Worm (Caenorhabditis elegans) whole organism, late embryonic: ENCODE data around the gene str-10.

Experiments
- C08G9.2 ChIP-seq: sonication (generic microtip); optimal IDR thresholded peaks from 2 replicates; lab custom pipeline; 2016; ENCODE audit warnings: mild to moderate bottlenecking, missing genetic modification characterization, moderate library complexity, missing compliant biosample characterization
- C38D4.7 ChIP-seq: fragments of 200-800 bp; sonication (Bioruptor generic); optimal IDR thresholded peaks from 2 replicates; lab custom pipeline; 2018; ENCODE audit warnings: mild to moderate bottlenecking, missing genetic modification characterization, moderate library complexity, missing compliant biosample characterization
- F13H6.1 ChIP-seq: sonication (generic microtip); optimal IDR thresholded peaks from 2 replicates; lab custom pipeline; 2016; ENCODE audit warnings: missing genetic modification characterization, missing compliant biosample characterization
- K02D7.2 ChIP-seq: sonication (generic microtip); optimal IDR thresholded peaks from 2 replicates; lab custom pipeline; 2017; ENCODE audit warnings: mild to moderate bottlenecking, missing genetic modification characterization, missing compliant biosample characterization
- K09A11.1 ChIP-seq: sonication (generic microtip); optimal IDR thresholded peaks from 2 replicates; lab custom pipeline; 2017; ENCODE audit warnings: antibody characterized with exemption, mild to moderate bottlenecking, missing genetic modification characterization, missing compliant biosample characterization; ENCODE audit not compliant: insufficient read depth
- T23F11.4 ChIP-seq: fragments of 200-800 bp; sonication (Bioruptor generic); optimal IDR thresholded peaks from 2 replicates; lab custom pipeline; 2018; ENCODE audit warnings: mild to moderate bottlenecking, missing genetic modification characterization, missing compliant biosample characterization
- Y22D7AL.16 ChIP-seq: sonication (generic microtip); optimal IDR thresholded peaks from 2 replicates; lab custom pipeline; 2016; ENCODE audit warnings: missing genetic modification characterization, missing compliant biosample characterization
- ama-1 ChIP-seq: fragments of 150-350 bp; optimal IDR thresholded peaks from 2 replicates; lab custom pipeline; 2014
- ceh-18 ChIP-seq: sonication (generic microtip); optimal IDR thresholded peaks from 2 replicates; lab custom pipeline; 2016; ENCODE audit warnings: missing genetic modification characterization, missing compliant biosample characterization
- ceh-19 ChIP-seq: fragments of 200-800 bp; sonication (Bioruptor generic); optimal IDR thresholded peaks from 2 replicates; lab custom pipeline; 2018; ENCODE audit warnings: mild to moderate bottlenecking, missing genetic modification characterization, missing compliant biosample characterization
- ceh-2 ChIP-seq: sonication (generic microtip); optimal IDR thresholded peaks from 2 replicates; lab custom pipeline; 2016; ENCODE audit warnings: missing genotype, missing genetic modification characterization, missing compliant biosample characterization
- ceh-30 ChIP-seq: fragments of 150-350 bp; optimal IDR thresholded peaks from 2 replicates; lab custom pipeline; 2014; ENCODE audit warnings: missing biosample characterization, missing genetic modification characterization
- ceh-31 ChIP-seq: sonication (generic microtip); optimal IDR thresholded peaks from 2 replicates; lab custom pipeline; 2016; ENCODE audit warnings: missing genetic modification characterization, missing compliant biosample characterization
- ceh-34 ChIP-seq: sonication (generic microtip); optimal IDR thresholded peaks from 2 replicates; lab custom pipeline; 2016; ENCODE audit warnings: mild to moderate bottlenecking, missing genetic modification characterization, missing compliant biosample characterization
- ceh-45 ChIP-seq: fragments of 200-800 bp; sonication (Bioruptor generic); IDR thresholded peaks from 2 replicates; pipeline ENCODE4 v1.3.6; 2022; ENCODE audit warnings: missing genetic modification reagents, missing genetic modification characterization, missing compliant biosample characterization
- ceh-48 ChIP-seq: sonication (generic microtip); optimal IDR thresholded peaks from 2 replicates; lab custom pipeline; 2016; ENCODE audit warnings: missing genetic modification characterization, inconsistent platforms, missing compliant biosample characterization
- ceh-9 ChIP-seq: sonication (generic microtip); optimal IDR thresholded peaks from 2 replicates; lab custom pipeline; 2016; ENCODE audit warnings: mild to moderate bottlenecking, missing genetic modification characterization, inconsistent platforms, missing compliant biosample characterization
- dmd-4 ChIP-seq: sonication (generic microtip); optimal IDR thresholded peaks from 2 replicates; lab custom pipeline; 2016; ENCODE audit warnings: borderline replicate concordance, missing genetic modification characterization, missing compliant biosample characterization
- ets-4 ChIP-seq: sonication (generic microtip); optimal IDR thresholded peaks from 2 replicates; lab custom pipeline; 2016; ENCODE audit warnings: missing genetic modification characterization, missing compliant biosample characterization
- fax-1 ChIP-seq: sonication (generic microtip); optimal IDR thresholded peaks from 2 replicates; lab custom pipeline; 2016; ENCODE audit warnings: missing genotype, missing genetic modification characterization, missing compliant biosample characterization
- fkh-10 ChIP-seq: fragments of 150-350 bp; optimal IDR thresholded peaks from 2 replicates; lab custom pipeline; 2014; ENCODE audit warnings: missing biosample characterization, missing genetic modification reagents, missing genetic modification characterization
- hlh-13 ChIP-seq: fragments of 200-800 bp; sonication (Bioruptor generic); optimal IDR thresholded peaks from 2 replicates; lab custom pipeline; 2018; ENCODE audit warnings: mild to moderate bottlenecking, missing genetic modification characterization, missing compliant biosample characterization
- hlh-15 ChIP-seq: sonication (generic microtip); optimal IDR thresholded peaks from 2 replicates; lab custom pipeline; 2016; ENCODE audit warnings: missing genetic modification characterization, missing compliant biosample characterization
- hlh-6 ChIP-seq: sonication (generic microtip); optimal IDR thresholded peaks from 2 replicates; lab custom pipeline; 2016; ENCODE audit warnings: missing genotype, missing genetic modification characterization, missing compliant biosample characterization
- lin-11 ChIP-seq: fragments of 200-800 bp; sonication (Bioruptor generic); optimal IDR thresholded peaks from 2 replicates; lab custom pipeline; 2018; ENCODE audit warnings: mild to moderate bottlenecking, missing genetic modification characterization, missing compliant biosample characterization
- mec-3 ChIP-seq: sonication (generic microtip); optimal IDR thresholded peaks from 2 replicates; lab custom pipeline; 2016; ENCODE audit warnings: borderline replicate concordance, missing genetic modification characterization, missing compliant biosample characterization
- nfya-1 ChIP-seq: sonication (generic microtip); optimal IDR thresholded peaks from 2 replicates; lab custom pipeline; 2017; ENCODE audit warnings: missing genetic modification characterization, mild to moderate bottlenecking, missing compliant biosample characterization, antibody characterized with exemption, moderate library complexity
- odd-2 ChIP-seq: sonication (generic microtip); optimal IDR thresholded peaks from 2 replicates; lab custom pipeline; 2017; ENCODE audit warnings: antibody characterized with exemption, mild to moderate bottlenecking, missing genetic modification characterization, missing compliant biosample characterization
- pax-1 ChIP-seq: fragments of 150-350 bp; optimal IDR thresholded peaks from 2 replicates; lab custom pipeline; 2014; ENCODE audit warnings: missing biosample characterization, missing genetic modification characterization
- pha-2 ChIP-seq: sonication (generic microtip); optimal IDR thresholded peaks from 2 replicates; lab custom pipeline; 2017; ENCODE audit warnings: mild to moderate bottlenecking, missing genetic modification characterization, missing compliant biosample characterization
- pqm-1 ChIP-seq: sonication (generic microtip); optimal IDR thresholded peaks from 2 replicates; lab custom pipeline; 2016; ENCODE audit warnings: missing genetic modification characterization, missing compliant biosample characterization
- pros-1 ChIP-seq: fragments of 150-350 bp; optimal IDR thresholded peaks from 2 replicates; lab custom pipeline; 2014; ENCODE audit warnings: missing biosample characterization, missing genetic modification reagents, missing genetic modification characterization
- ref-2 ChIP-seq: sonication (generic microtip); optimal IDR thresholded peaks from 2 replicates; lab custom pipeline; 2016; ENCODE audit warnings: missing genetic modification characterization, missing compliant biosample characterization
- rnt-1 ChIP-seq: sonication (generic microtip); optimal IDR thresholded peaks from 2 replicates; lab custom pipeline; 2016; ENCODE audit warnings: missing genetic modification characterization, missing compliant biosample characterization
- sdc-2 ChIP-seq: sonication (generic microtip); optimal IDR thresholded peaks from 2 replicates; lab custom pipeline; 2016; ENCODE audit warnings: missing genotype, missing genetic modification characterization, missing compliant biosample characterization
- sox-2 ChIP-seq: fragments of 200-800 bp; sonication (Bioruptor generic); IDR thresholded peaks from 2 replicates; pipeline ENCODE4 v1.3.6; 2022; ENCODE audit warnings: missing genetic modification reagents, missing genetic modification characterization, missing compliant biosample characterization
- sox-4 ChIP-seq: sonication (generic microtip); optimal IDR thresholded peaks from 2 replicates; lab custom pipeline; 2017; ENCODE audit warnings: mild to moderate bottlenecking, missing genetic modification characterization, inconsistent platforms, missing compliant biosample characterization
- tbx-2 ChIP-seq: sonication (generic microtip); optimal IDR thresholded peaks from 2 replicates; lab custom pipeline; 2016; ENCODE audit warnings: missing genetic modification characterization, missing compliant biosample characterization
- unc-3 ChIP-seq, 2 experiments: fragments of 200-800 bp in 1 of 2; sonication (Bioruptor generic) in 1 of 2; sonication (generic microtip) in 1 of 2; conservative IDR thresholded peaks in 1 of 2; optimal IDR thresholded peaks in 1 of 2; 2 replicates each; pipeline versions ENCODE4 v1.3.6 to Lab custom; 2016 to 2022; ENCODE audit warnings: missing compliant biosample characterization in 2 of 2, missing genetic modification characterization in 2 of 2, missing genetic modification reagents in 1 of 2
- unc-42 ChIP-seq: sonication (generic microtip); optimal IDR thresholded peaks from 2 replicates; lab custom pipeline; 2016; ENCODE audit warnings: missing genotype, missing genetic modification characterization, missing compliant biosample characterization
- unc-55 ChIP-seq: sonication (generic microtip); optimal IDR thresholded peaks from 2 replicates; lab custom pipeline; 2017; ENCODE audit warnings: missing biosample characterization, missing genetic modification reagents, missing genetic modification characterization
- unc-86 ChIP-seq: sonication (generic microtip); optimal IDR thresholded peaks from 2 replicates; lab custom pipeline; 2016; ENCODE audit warnings: missing genetic modification characterization, missing compliant biosample characterization

Gene str-10

ce11 chrX:13046324-13046723 is 36.1 kb upstream of the str-10 start (continued):
- TF ChIP-seq unc-86 (tag; lab: Kevin White, UChicago) (peak; percentile 79), F13H6.1 (tag; lab: Kevin White, UChicago) (peak; percentile 88), Y22D7AL.16 (tag; lab: Kevin White, UChicago) (peak; percentile 88), sdc-2 (peak; percentile 92), hlh-15 (tag; lab: Kevin White, UChicago) (peak; percentile 42), pha-2 (tag; lab: Kevin White, UChicago) (peak; percentile 87), fkh-10 (GFP tag; lab: Kevin White, UChicago) (peak; percentile 28), T23F11.4 (GFP tag; lab: Kevin White, UChicago) (peak; percentile 89), ceh-34 (tag; lab: Kevin White, UChicago) (peak; percentile 94), ref-2 (tag; lab: Kevin White, UChicago) (peak; percentile 92), sox-4 (tag; lab: Kevin White, UChicago) (peak; percentile 94), K09A11.1 (peak; percentile 76), dmd-4 (tag; lab: Kevin White, UChicago) (peak; percentile 93), fax-1 (tag; lab: Kevin White, UChicago) (peak; percentile 77), rnt-1 (tag; lab: Kevin White, UChicago) (peak; percentile 88), ceh-2 (tag; lab: Kevin White, UChicago) (peak; percentile 91), C38D4.7 (GFP tag; lab: Kevin White, UChicago) (peak; percentile 89), K02D7.2 (tag; lab: Kevin White, UChicago) (peak; percentile 60), lin-11 (tag; lab: Kevin White, UChicago) (peak; percentile 82), mec-3 (tag; lab: Kevin White, UChicago) (peak; percentile 30), hlh-13 (GFP tag; lab: Kevin White, UChicago) (peak; percentile 85), pax-1 (tag; lab: Kevin White, UChicago) (peak; percentile 46), pqm-1 (tag; lab: Kevin White, UChicago) (peak; percentile 75), hlh-6 (tag; lab: Kevin White, UChicago) (peak; percentile 96), ceh-18 (peak; percentile 89), sox-2 (GFP tag; lab: Robert Waterston, UW) (peak; percentile 84), pros-1 (tag; lab: Kevin White, UChicago) (peak; percentile 52), ceh-31 (tag; lab: Kevin White, UChicago) (peak; percentile 90), unc-55 (GFP tag; lab: Kevin White, UChicago) (peak; percentile 13), nfya-1 (tag; lab: Kevin White, UChicago) (peak; percentile 77), tbx-2 (tag; lab: Kevin White, UChicago) (peak; percentile 88), odd-2 (tag; lab: Kevin White, UChicago) (peak; percentile 46), ceh-30 (tag; lab: Kevin White, UChicago) (peak; percentile 35), ceh-9 (tag; lab: Kevin White, UChicago) (peak; percentile 60), ets-4 (peak; percentile 74), ceh-48 (peak; percentile 79), C08G9.2 (tag; lab: Kevin White, UChicago) (peak; percentile 72)

- TF ChIP-seq ceh-9 (tag; lab: Kevin White, UChicago) (no peak), unc-42 (tag; lab: Kevin White, UChicago) (no peak), ceh-19 (GFP tag; lab: Kevin White, UChicago) (no peak), unc-3 (GFP tag; conservative IDR thresholded peaks at IDR 0.05; lab: Robert Waterston, UW) (no peak), unc-3 (tag; optimal IDR thresholded peaks at IDR 0.05; lab: Kevin White, UChicago) (no peak), ama-1 (lab: Kevin White, UChicago) (no peak), pax-1 (tag; lab: Kevin White, UChicago) (no peak), K09A11.1 (no peak), ceh-45 (GFP tag; lab: Robert Waterston, UW) (no peak), sox-2 (GFP tag; lab: Robert Waterston, UW) (no peak)
Observed at ce11 chrX:13048258-13048657, 34.2 kb upstream of the str-10 start, which contains the start of gene C53C7.3. C53C7.3 (plus strand) TSS chrX:13048558.
